Fruit fly (Drosophila melanogaster) whole organism, adult: Measurements from ENCODE around the gene Mkp3.

Experiments
- CG33017 ChIP-seq: fragments of 200-800 bp; sonication (Bioruptor generic); optimal IDR thresholded peaks from 2 replicates; lab custom pipeline; 2018; ENCODE audit warnings: missing biosample characterization, mild to moderate bottlenecking, missing genetic modification characterization, moderate library complexity
- ovo ChIP-seq: fragments of 200-800 bp; sonication (Bioruptor generic); optimal IDR thresholded peaks from 2 replicates; lab custom pipeline; 2016; ENCODE audit warnings: missing biosample characterization, missing genetic modification characterization
- pad ChIP-seq: fragments of 200-800 bp; sonication (Bioruptor generic); optimal IDR thresholded peaks from 3 replicates; lab custom pipeline; 2017; ENCODE audit warnings: missing biosample characterization, missing genetic modification characterization, mild to moderate bottlenecking, moderate library complexity, missing genetic modification reagents
- toe ChIP-seq: fragments of 200-800 bp; sonication (Bioruptor generic); optimal IDR thresholded peaks from 2 replicates; lab custom pipeline; 2016; ENCODE audit warnings: missing biosample characterization, missing genetic modification characterization

DNA sequence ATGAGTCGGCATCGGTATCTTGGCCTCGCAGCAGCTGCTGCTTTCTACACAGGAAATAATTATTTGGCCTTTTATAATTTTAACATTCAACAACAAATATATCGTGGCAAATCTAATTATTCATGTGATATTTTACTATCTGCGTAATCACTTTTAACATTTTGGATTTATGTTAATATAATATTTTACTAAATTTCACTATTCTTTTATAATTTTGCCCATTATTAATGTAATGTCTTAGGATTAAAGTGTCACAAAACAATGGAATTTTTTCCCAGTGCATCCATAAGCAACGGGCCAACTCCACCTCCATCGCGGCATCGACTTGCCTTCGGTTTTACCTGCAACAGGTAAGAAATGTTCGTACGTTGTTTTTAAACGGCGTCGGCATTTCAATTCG is 43.7 kb downstream of the Mkp3 start:
- TF ChIP-seq pad (GFP tag; lab: Kevin White, UChicago) (no peak), CG33017 (tag; lab: Kevin White, UChicago) (no peak), toe (no peak), ovo (GFP tag; lab: Kevin White, UChicago) (no peak)
